Fruit fly (Drosophila melanogaster) whole organism, embryonic: Measurements from ENCODE around the gene CG5611.

Experiments used
- Ada2b ChIP-seq: fragments of 200-800 bp; sonication (Bioruptor generic); IDR thresholded peaks from 2 replicates; pipeline ENCODE4 v1.3.6; 2022; ENCODE audit warnings: missing biosample characterization, missing genetic modification characterization
- Aef1 ChIP-seq: fragments of 200-800 bp; sonication (Bioruptor generic); IDR thresholded peaks from 3 replicates; pipeline ENCODE4 v1.3.6; 2022; ENCODE audit warnings: missing biosample characterization, missing genetic modification characterization
- CG13775 ChIP-seq: fragments of 200-800 bp; sonication (Bioruptor generic); optimal IDR thresholded peaks from 3 replicates; lab custom pipeline; 2017; ENCODE audit warnings: missing biosample characterization, mild to moderate bottlenecking, missing genetic modification characterization
- CG14667 ChIP-seq: fragments of 200-800 bp; sonication (Bioruptor generic); IDR thresholded peaks from 2 replicates; pipeline ENCODE4 v1.3.6; 2022; ENCODE audit warnings: missing biosample characterization, missing genetic modification characterization
- CG14965 ChIP-seq: fragments of 200-800 bp; sonication (Bioruptor generic); optimal IDR thresholded peaks from 2 replicates; lab custom pipeline; 2016; ENCODE audit warnings: missing biosample characterization, missing genetic modification characterization, borderline replicate concordance
- CG2116 ChIP-seq: fragments of 200-800 bp; sonication (Bioruptor generic); optimal IDR thresholded peaks from 3 replicates; lab custom pipeline; 2018; ENCODE audit warnings: missing biosample characterization, mild to moderate bottlenecking, missing genetic modification characterization
- CG32532 ChIP-seq: fragments of 200-800 bp; sonication (Bioruptor generic); IDR thresholded peaks from 2 replicates; pipeline ENCODE4 v1.3.6; 2022; ENCODE audit warnings: missing biosample characterization, missing genetic modification characterization
- CG34224 ChIP-seq: fragments of 200-800 bp; sonication (Bioruptor generic); IDR thresholded peaks from 3 replicates; pipeline ENCODE4 v1.3.6; 2022; ENCODE audit warnings: missing biosample characterization, missing genetic modification characterization; ENCODE audit not compliant: partially characterized antibody
- CG7372 ChIP-seq: fragments of 200-800 bp; sonication (Bioruptor generic); IDR thresholded peaks from 2 replicates; pipeline ENCODE4 v1.3.6; 2022; ENCODE audit warnings: missing biosample characterization, missing genetic modification characterization
- CG7556 ChIP-seq: fragments of 200-800 bp; sonication (Bioruptor generic); optimal IDR thresholded peaks from 2 replicates; lab custom pipeline; 2017; ENCODE audit warnings: missing biosample characterization, mild to moderate bottlenecking, missing genetic modification characterization
- CG8478 ChIP-seq: fragments of >200 bp; optimal IDR thresholded peaks from 2 replicates; lab custom pipeline; 2018
- CG8944 ChIP-seq: fragments of 200-800 bp; sonication (Bioruptor generic); optimal IDR thresholded peaks from 3 replicates; lab custom pipeline; 2016; ENCODE audit warnings: missing biosample characterization, missing genetic modification characterization
- CG9437 ChIP-seq: fragments of 200-800 bp; sonication (Bioruptor generic); optimal IDR thresholded peaks from 2 replicates; lab custom pipeline; 2018; ENCODE audit warnings: missing biosample characterization, mild to moderate bottlenecking, missing genetic modification characterization
- CG9727 ChIP-seq: fragments of 200-800 bp; sonication (Bioruptor generic); optimal IDR thresholded peaks from 3 replicates; lab custom pipeline; 2017; ENCODE audit warnings: missing biosample characterization, mild to moderate bottlenecking, missing genetic modification characterization
- CG9797 ChIP-seq: fragments of 200-800 bp; sonication (Bioruptor generic); optimal IDR thresholded peaks from 3 replicates; lab custom pipeline; 2018; ENCODE audit warnings: missing biosample characterization, mild to moderate bottlenecking, missing genetic modification characterization
- CTCF ChIP-seq: fragments of 200-800 bp; sonication (Bioruptor generic); optimal IDR thresholded peaks from 2 replicates; lab custom pipeline; 2017; ENCODE audit warnings: missing biosample characterization, mild to moderate bottlenecking, missing genetic modification characterization, moderate library complexity
- D19A ChIP-seq: fragments of 200-800 bp; optimal IDR thresholded peaks from 3 replicates; lab custom pipeline; 2019; ENCODE audit warnings: missing biosample characterization, mild to moderate bottlenecking, missing genetic modification characterization, moderate library complexity
- Dad ChIP-seq: fragments of 200-800 bp; sonication (Bioruptor generic); optimal IDR thresholded peaks from 3 replicates; lab custom pipeline; 2016; ENCODE audit warnings: missing biosample characterization, missing genetic modification characterization
- Dek ChIP-seq: fragments of 200-800 bp; sonication (Bioruptor generic); optimal IDR thresholded peaks from 3 replicates; lab custom pipeline; 2019; ENCODE audit warnings: missing biosample characterization, mild to moderate bottlenecking, missing genetic modification characterization, moderate library complexity
- Dip3 ChIP-seq: fragments of 200-800 bp; sonication (Bioruptor generic); optimal IDR thresholded peaks from 3 replicates; lab custom pipeline; 2016; ENCODE audit warnings: missing biosample characterization, missing genetic modification characterization
- Dll ChIP-seq: fragments of 200-800 bp; sonication (Bioruptor generic); IDR thresholded peaks from 4 replicates; pipeline ENCODE4 v1.3.6; 2022; ENCODE audit warnings: missing biosample characterization, missing genetic modification characterization; ENCODE audit not compliant: partially characterized antibody
- Doc2 ChIP-seq: fragments of 200-800 bp; sonication (Bioruptor generic); IDR thresholded peaks from 2 replicates; pipeline ENCODE4 v1.3.6; 2022; ENCODE audit warnings: missing biosample characterization, missing genetic modification characterization
- E2f2 ChIP-seq: fragments of 200-800 bp; sonication (Bioruptor generic); IDR thresholded peaks from 2 replicates; pipeline ENCODE4 v1.3.6; 2022; ENCODE audit warnings: missing biosample characterization, missing genetic modification characterization
- HLH3B ChIP-seq: fragments of 200-800 bp; sonication (Bioruptor generic); IDR thresholded peaks from 2 replicates; pipeline ENCODE4 v1.3.6; 2022; ENCODE audit warnings: missing biosample characterization, missing genetic modification characterization
- Hmr ChIP-seq: fragments of 200-800 bp; sonication (Bioruptor generic); optimal IDR thresholded peaks from 3 replicates; lab custom pipeline; 2017; ENCODE audit warnings: mild to moderate bottlenecking, missing biosample characterization, missing genetic modification reagents, missing genetic modification characterization
- Hr3 ChIP-seq: fragments of 200-800 bp; sonication (Bioruptor generic); optimal IDR thresholded peaks from 3 replicates; lab custom pipeline; 2016; ENCODE audit warnings: missing biosample characterization, missing genetic modification characterization
- Max ChIP-seq: fragments of 200-800 bp; sonication (Bioruptor generic); optimal IDR thresholded peaks from 2 replicates; lab custom pipeline; 2016; ENCODE audit warnings: missing biosample characterization, mild to moderate bottlenecking, missing genetic modification characterization
- Opbp ChIP-seq: fragments of 200-800 bp; sonication (Bioruptor generic); IDR thresholded peaks from 3 replicates; pipeline ENCODE4 v1.3.6; 2022; ENCODE audit warnings: missing biosample characterization, missing genetic modification characterization; ENCODE audit not compliant: partially characterized antibody
- Poxn ChIP-seq: fragments of 200-800 bp; sonication (Bioruptor generic); IDR thresholded peaks from 2 replicates; pipeline ENCODE4 v1.3.6; 2022; ENCODE audit warnings: missing biosample characterization, missing genetic modification characterization
- Sin3A ChIP-seq: fragments of >200 bp; optimal IDR thresholded peaks from 2 replicates; lab custom pipeline; 2018
- ac ChIP-seq: fragments of 200-800 bp; sonication (Bioruptor generic); optimal IDR thresholded peaks from 3 replicates; lab custom pipeline; 2017; ENCODE audit warnings: missing biosample characterization, mild to moderate bottlenecking, missing genetic modification characterization
- al ChIP-seq: fragments of 200-800 bp; sonication (Bioruptor generic); IDR thresholded peaks from 2 replicates; pipeline ENCODE4 v1.3.6; 2022; ENCODE audit warnings: missing biosample characterization, missing genetic modification characterization
- ara ChIP-seq: fragments of 200-800 bp; sonication (Bioruptor generic); IDR thresholded peaks from 2 replicates; pipeline ENCODE4 v1.3.6; 2022; ENCODE audit warnings: missing biosample characterization, missing genetic modification characterization
- az2 ChIP-seq: fragments of 200-800 bp; sonication (Bioruptor generic); optimal IDR thresholded peaks from 3 replicates; lab custom pipeline; 2016; ENCODE audit warnings: missing biosample characterization, missing genetic modification characterization
- cato ChIP-seq: fragments of 200-800 bp; sonication (Bioruptor generic); optimal IDR thresholded peaks from 2 replicates; lab custom pipeline; 2016; ENCODE audit warnings: missing biosample characterization, missing genetic modification characterization, borderline replicate concordance
- corto ChIP-seq: fragments of 200-800 bp; sonication (Bioruptor generic); optimal IDR thresholded peaks from 2 replicates; lab custom pipeline; 2016; ENCODE audit warnings: missing biosample characterization, mild to moderate bottlenecking, missing genetic modification characterization, moderate library complexity
- exex ChIP-seq: fragments of 200-800 bp; sonication (Bioruptor generic); optimal IDR thresholded peaks from 4 replicates; lab custom pipeline; 2018; ENCODE audit warnings: missing biosample characterization, mild to moderate bottlenecking, missing genetic modification characterization, moderate library complexity
- gfzf ChIP-seq: fragments of 200-800 bp; sonication (Bioruptor generic); optimal IDR thresholded peaks from 2 replicates; lab custom pipeline; 2016; ENCODE audit warnings: missing biosample characterization, mild to moderate bottlenecking, missing genetic modification characterization, moderate library complexity
- gsb ChIP-seq: fragments of 200-800 bp; sonication (Bioruptor generic); IDR thresholded peaks from 2 replicates; pipeline ENCODE4 v1.3.6; 2022; ENCODE audit warnings: missing biosample characterization, missing genetic modification characterization
- ind ChIP-seq: fragments of 200-800 bp; sonication (Bioruptor generic); optimal IDR thresholded peaks from 3 replicates; lab custom pipeline; 2016; ENCODE audit warnings: missing biosample characterization, missing genetic modification characterization
- jumu ChIP-seq: fragments of 200-800 bp; sonication (Bioruptor generic); optimal IDR thresholded peaks from 3 replicates; lab custom pipeline; 2016; ENCODE audit warnings: missing biosample characterization, missing genetic modification characterization
- lab ChIP-seq: fragments of 200-800 bp; sonication (Bioruptor generic); optimal IDR thresholded peaks from 3 replicates; lab custom pipeline; 2017; ENCODE audit warnings: missing biosample characterization, missing genetic modification characterization, mild to moderate bottlenecking, moderate library complexity, missing genetic modification reagents
- lilli ChIP-seq: fragments of 200-800 bp; sonication (Bioruptor generic); optimal IDR thresholded peaks from 3 replicates; lab custom pipeline; 2016; ENCODE audit warnings: missing biosample characterization, missing genetic modification characterization
- nerfin-2 ChIP-seq: fragments of 200-800 bp; sonication (Bioruptor generic); IDR thresholded peaks from 2 replicates; pipeline ENCODE4 v1.3.6; 2022; ENCODE audit warnings: missing biosample characterization, missing genetic modification characterization; ENCODE audit not compliant: partially characterized antibody
- pros ChIP-seq: fragments of 200-800 bp; sonication (Bioruptor generic); optimal IDR thresholded peaks from 3 replicates; lab custom pipeline; 2019; ENCODE audit warnings: missing biosample characterization, mild to moderate bottlenecking, missing genetic modification characterization, moderate library complexity
- run ChIP-seq: fragments of 200-800 bp; sonication (Bioruptor generic); optimal IDR thresholded peaks from 3 replicates; lab custom pipeline; 2018; ENCODE audit warnings: missing biosample characterization, mild to moderate bottlenecking, missing genetic modification characterization
- slou ChIP-seq: fragments of 200-800 bp; sonication (Bioruptor generic); optimal IDR thresholded peaks from 3 replicates; lab custom pipeline; 2016; ENCODE audit warnings: missing biosample characterization, missing genetic modification characterization
- tin ChIP-seq: fragments of 200-800 bp; sonication (Bioruptor generic); optimal IDR thresholded peaks from 3 replicates; lab custom pipeline; 2016; ENCODE audit warnings: missing biosample characterization, missing genetic modification characterization
- trem ChIP-seq: fragments of 200-800 bp; optimal IDR thresholded peaks from 3 replicates; lab custom pipeline; 2019; ENCODE audit warnings: missing biosample characterization, mild to moderate bottlenecking, missing genetic modification characterization, moderate library complexity
- unpg ChIP-seq: fragments of 200-800 bp; sonication (Bioruptor generic); optimal IDR thresholded peaks from 3 replicates; lab custom pipeline; 2018; ENCODE audit warnings: missing biosample characterization, mild to moderate bottlenecking, missing genetic modification characterization, moderate library complexity
- vvl ChIP-seq: fragments of 200-800 bp; sonication (Bioruptor generic); IDR thresholded peaks from 2 replicates; pipeline ENCODE4 v1.3.6; 2022; ENCODE audit warnings: missing biosample characterization, missing genetic modification characterization

The CG5611 gene

DNA sequence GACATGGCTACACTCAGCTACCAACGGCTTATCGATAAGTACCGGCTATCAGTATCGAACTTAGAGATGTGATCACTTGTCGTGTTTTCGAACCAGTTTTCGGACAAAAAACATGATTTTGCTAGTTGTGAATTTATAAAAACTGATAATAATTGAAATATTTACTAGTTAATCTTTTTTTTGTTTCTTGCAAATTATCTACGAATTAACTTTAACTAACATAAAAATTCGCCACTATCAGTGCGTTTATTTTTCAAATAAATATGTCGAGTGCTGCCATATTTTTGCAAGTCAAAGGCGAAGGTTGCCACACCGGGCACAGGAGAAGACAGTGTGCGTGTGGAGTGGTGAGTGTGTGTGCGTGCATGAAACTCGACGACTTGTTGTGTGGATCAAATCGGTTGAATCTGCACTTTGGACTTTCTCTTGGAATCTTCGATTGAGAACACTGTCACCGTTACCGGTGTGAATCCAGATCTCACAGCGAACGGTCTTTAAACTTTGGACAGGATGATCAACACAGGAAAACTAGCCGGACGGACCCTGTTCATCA is 41.4 kb upstream of the CG5611 start, which contains the start of gene Hsdl2 (continued):
- TF ChIP-seq run: no peak
- TF ChIP-seq CG8478 (lab: Kevin White, UChicago): peak; percentile 55
- TF ChIP-seq Hr3: peak; percentile 34
- no peak for TF ChIP-seq Doc2 (GFP tag; lab: Robert Waterston, UW)
- no peak for TF ChIP-seq cato (GFP tag; lab: Kevin White, UChicago)
- peak; percentile 29 for TF ChIP-seq az2 (GFP tag; lab: Kevin White, UChicago)
- peak; percentile 18 for TF ChIP-seq CG9727 (GFP tag; lab: Kevin White, UChicago)
- peak; percentile 69 for TF ChIP-seq Dll (GFP tag; lab: Robert Waterston, UW)
- TF ChIP-seq trem (tag; lab: Kevin White, UChicago): peak; percentile 57
- no peak for TF ChIP-seq Poxn (GFP tag; lab: Robert Waterston, UW)
- peak; percentile 52 for TF ChIP-seq tin (GFP tag; lab: Kevin White, UChicago)
- peak; percentile 37 for TF ChIP-seq gfzf (GFP tag; lab: Kevin White, UChicago)
- TF ChIP-seq E2f2 (GFP tag; lab: Robert Waterston, UW): peak; percentile 93
- TF ChIP-seq CG14965 (GFP tag; lab: Kevin White, UChicago): no peak
- peak; percentile 46 for TF ChIP-seq CTCF (GFP tag; lab: Kevin White, UChicago)
- TF ChIP-seq Dip3 (GFP tag; lab: Kevin White, UChicago): peak; percentile 50
- peak; percentile 72 for TF ChIP-seq CG34224 (GFP tag; lab: Robert Waterston, UW)
- no peak for TF ChIP-seq pros
- TF ChIP-seq slou (GFP tag; lab: Kevin White, UChicago): no peak
- TF ChIP-seq nerfin-2 (GFP tag; lab: Robert Waterston, UW): peak; percentile 57
- TF ChIP-seq HLH3B (GFP tag; lab: Robert Waterston, UW): 0 out of 2 replicates have a peak, but pooled peaks have one; percentile 9
- TF ChIP-seq vvl (GFP tag; lab: Robert Waterston, UW): 0 out of 2 replicates have a peak, but pooled peaks have one; percentile 42
- peak; percentile 9; the same call in 1 of the 2 replicates for TF ChIP-seq al (GFP tag; lab: Robert Waterston, UW)
- TF ChIP-seq Dad (GFP tag; lab: Kevin White, UChicago): peak; percentile 15
- TF ChIP-seq corto: no peak
- TF ChIP-seq lab (GFP tag; lab: Kevin White, UChicago): no peak
- TF ChIP-seq ind: peak; percentile 55
- peak; percentile 89 for TF ChIP-seq Sin3A
- TF ChIP-seq CG2116 (GFP tag; lab: Kevin White, UChicago): peak; percentile 90
- TF ChIP-seq CG13775 (GFP tag; lab: Kevin White, UChicago): peak; percentile 15
- TF ChIP-seq D19A (tag; lab: Kevin White, UChicago): no peak
- TF ChIP-seq CG7372 (GFP tag; lab: Robert Waterston, UW): peak; percentile 42; the same call in 1 of the 2 replicates
- TF ChIP-seq CG9797 (GFP tag; lab: Kevin White, UChicago): peak; percentile 49
- peak; percentile 4 for TF ChIP-seq CG7556 (GFP tag; lab: Kevin White, UChicago)
- no peak for TF ChIP-seq ac
- no peak for TF ChIP-seq unpg
- TF ChIP-seq gsb (GFP tag; lab: Robert Waterston, UW): no peak
- TF ChIP-seq Ada2b (GFP tag; lab: Robert Waterston, UW): peak; percentile 60
- TF ChIP-seq Aef1: peak; percentile 54
- peak; percentile 21; the same call in 1 of the 2 replicates for TF ChIP-seq CG14667 (GFP tag; lab: Robert Waterston, UW)
- no peak for TF ChIP-seq ara
- peak; percentile 65 for TF ChIP-seq CG32532 (GFP tag; lab: Robert Waterston, UW)
- peak; percentile 4 for TF ChIP-seq CG8944 (GFP tag; lab: Kevin White, UChicago)
- TF ChIP-seq Dek (tag; lab: Kevin White, UChicago): peak; percentile 11
- peak; percentile 65; the same call in 2 of the 3 replicates for TF ChIP-seq Opbp
- peak; percentile 51 for TF ChIP-seq Max
- TF ChIP-seq lilli (GFP tag; lab: Kevin White, UChicago): peak; percentile 74
- TF ChIP-seq CG9437 (GFP tag; lab: Kevin White, UChicago): peak; percentile 41
- no peak for TF ChIP-seq exex (tag; lab: Kevin White, UChicago)
- TF ChIP-seq Hmr: peak; percentile 61
- TF ChIP-seq jumu (GFP tag; lab: Kevin White, UChicago): peak; percentile 17
